Worm (Caenorhabditis elegans) whole organism, young adult: ENCODE data around the gene Y40H7A.11.
"Not testable (repeated sequence)": the region's sequence is repeated elsewhere in the genome, so short reads cannot be mapped to it uniquely, and the experiment has no call there.

Source experiments
- B0035.1 ChIP-seq: sonication (generic microtip); optimal IDR thresholded peaks from 2 replicates; lab custom pipeline; 2016; ENCODE audit warnings: missing genetic modification characterization, mild to moderate bottlenecking, missing compliant biosample characterization, missing genotype, missing genetic modification reagents
- D2030.7 ChIP-seq: fragments of 200-800 bp; sonication (Bioruptor generic); IDR thresholded peaks from 2 replicates; pipeline ENCODE4 v1.3.6; 2022; ENCODE audit warnings: missing genetic modification reagents, missing genetic modification characterization, missing compliant biosample characterization
- F33H1.4 ChIP-seq: fragments of 200-800 bp; sonication (Bioruptor generic); IDR thresholded peaks from 2 replicates; pipeline ENCODE4 v1.3.6; 2022; ENCODE audit warnings: missing genetic modification reagents, missing genetic modification characterization, missing compliant biosample characterization
- F37B4.10 ChIP-seq: fragments of 200-800 bp; sonication (Bioruptor generic); IDR thresholded peaks from 2 replicates; pipeline ENCODE4 v1.3.6; 2022; ENCODE audit warnings: missing genetic modification characterization, missing compliant biosample characterization
- F49E8.2 ChIP-seq: sonication (generic microtip); optimal IDR thresholded peaks from 3 replicates; lab custom pipeline; 2017; ENCODE audit warnings: missing genetic modification characterization, mild to moderate bottlenecking, missing compliant biosample characterization, antibody characterized with exemption, moderate library complexity; ENCODE audit not compliant: insufficient read depth
- akir-1 ChIP-seq: fragments of 200-800 bp; sonication (Bioruptor generic); optimal IDR thresholded peaks from 2 replicates; lab custom pipeline; 2018; ENCODE audit warnings: mild to moderate bottlenecking, missing genetic modification characterization, moderate library complexity, missing compliant biosample characterization
- atf-7 ChIP-seq: sonication (generic microtip); optimal IDR thresholded peaks from 2 replicates; lab custom pipeline; 2017; ENCODE audit warnings: mild to moderate bottlenecking, missing genetic modification characterization, missing compliant biosample characterization
- attf-6 ChIP-seq: fragments of 200-800 bp; sonication (Bioruptor generic); IDR thresholded peaks from 2 replicates; pipeline ENCODE4 v1.3.6; 2022; ENCODE audit warnings: missing genetic modification reagents, missing genetic modification characterization, missing compliant biosample characterization
- cebp-1 ChIP-seq, 2 experiments: fragments of 200-800 bp in 1 of 2; sonication (Bioruptor generic) in 1 of 2; sonication (generic microtip) in 1 of 2; IDR thresholded peaks in 1 of 2; optimal IDR thresholded peaks in 1 of 2; 2 replicates each; pipeline versions ENCODE4 v1.3.6 to Lab custom; 2017 to 2022; ENCODE audit warnings: missing compliant biosample characterization in 2 of 2, missing genetic modification characterization in 2 of 2, mild to moderate bottlenecking in 1 of 2, missing genetic modification reagents in 1 of 2, moderate library complexity in 1 of 2
- cebp-2 ChIP-seq: fragments of 200-800 bp; sonication (Bioruptor generic); IDR thresholded peaks from 2 replicates; pipeline ENCODE4 v1.3.6; 2022; ENCODE audit warnings: missing genetic modification characterization, missing compliant biosample characterization
- ceh-91 ChIP-seq: fragments of 200-800 bp; sonication (Bioruptor generic); IDR thresholded peaks from 2 replicates; pipeline ENCODE4 v1.3.6; 2022; ENCODE audit warnings: missing genetic modification reagents, missing genetic modification characterization, missing compliant biosample characterization
- egrh-3 ChIP-seq: fragments of 200-800 bp; sonication (Bioruptor generic); IDR thresholded peaks from 2 replicates; pipeline ENCODE4 v1.3.6; 2022; ENCODE audit warnings: missing genetic modification reagents, missing genetic modification characterization, missing compliant biosample characterization
- hlh-26 ChIP-seq: fragments of 200-800 bp; sonication (Bioruptor generic); conservative IDR thresholded peaks from 2 replicates; pipeline ENCODE4 v1.3.6; 2022; ENCODE audit warnings: missing genetic modification reagents, missing genetic modification characterization, missing compliant biosample characterization
- hmg-1.2 ChIP-seq: fragments of 200-800 bp; sonication (Bioruptor generic); IDR thresholded peaks from 2 replicates; pipeline ENCODE4 v1.3.6; 2022; ENCODE audit warnings: missing genetic modification reagents, missing genetic modification characterization, missing compliant biosample characterization
- hrde-1 ChIP-seq: sonication (generic microtip); optimal IDR thresholded peaks from 2 replicates; lab custom pipeline; 2016; ENCODE audit warnings: missing genetic modification characterization, mild to moderate bottlenecking, missing compliant biosample characterization, moderate library complexity, missing genotype, missing genetic modification reagents, borderline replicate concordance
- hsf-1 ChIP-seq: fragments of 200-800 bp; sonication (Bioruptor generic); IDR thresholded peaks from 2 replicates; pipeline ENCODE4 v1.3.6; 2022; ENCODE audit warnings: missing genetic modification reagents, missing genetic modification characterization, missing compliant biosample characterization
- let-526 ChIP-seq: fragments of 200-800 bp; sonication (Bioruptor generic); IDR thresholded peaks from 2 replicates; pipeline ENCODE4 v1.3.6; 2022; ENCODE audit warnings: missing genetic modification reagents, missing genetic modification characterization, missing compliant biosample characterization
- lin-35 ChIP-seq, 3 experiments: fragments of 150-350 bp in 2 of 3; sonication (generic microtip) in 1 of 3; optimal IDR thresholded peaks; 2 replicates each; lab custom pipeline; 2014 to 2018; ENCODE audit warnings: missing biosample characterization in 3 of 3, missing genetic modification characterization in 3 of 3, missing genetic modification reagents in 3 of 3
- lin-54 ChIP-seq: fragments of 200-800 bp; sonication (Bioruptor generic); optimal IDR thresholded peaks from 2 replicates; lab custom pipeline; 2018; ENCODE audit warnings: mild to moderate bottlenecking, missing genetic modification characterization, missing compliant biosample characterization
- madf-8 ChIP-seq: fragments of 200-800 bp; sonication (Bioruptor generic); conservative IDR thresholded peaks from 2 replicates; pipeline ENCODE4 v1.3.6; 2022; ENCODE audit warnings: missing genetic modification reagents, missing genetic modification characterization, missing compliant biosample characterization
- nhr-80 ChIP-seq: sonication (generic microtip); optimal IDR thresholded peaks from 2 replicates; lab custom pipeline; 2016; ENCODE audit warnings: missing genetic modification characterization, missing compliant biosample characterization
- pbrm-1 ChIP-seq: fragments of 200-800 bp; sonication (Bioruptor generic); IDR thresholded peaks from 2 replicates; pipeline ENCODE4 v1.3.6; 2022; ENCODE audit warnings: missing genetic modification reagents, missing genetic modification characterization, missing compliant biosample characterization
- snpc-4 ChIP-seq, 5 experiments: fragments of 150-350 bp in 1 of 5; sonication (generic microtip) in 4 of 5; optimal IDR thresholded peaks; 2 replicates each; lab custom pipeline; 2014 to 2018; ENCODE audit warnings: missing genetic modification characterization in 5 of 5, missing biosample characterization in 3 of 5, antibody characterized with exemption in 2 of 5, mild to moderate bottlenecking in 2 of 5, missing compliant biosample characterization in 2 of 5, missing genotype in 2 of 5, moderate library complexity in 2 of 5, missing genetic modification reagents in 1 of 5
- unc-62 ChIP-seq: fragments of 150-350 bp; optimal IDR thresholded peaks from 2 replicates; lab custom pipeline; 2014; ENCODE audit warnings: missing biosample characterization, missing genetic modification reagents, missing genetic modification characterization
- ztf-6 ChIP-seq: fragments of 200-800 bp; sonication (Bioruptor generic); IDR thresholded peaks from 2 replicates; pipeline ENCODE4 v1.3.6; 2022; ENCODE audit warnings: missing genetic modification reagents, missing genetic modification characterization, missing compliant biosample characterization

The Y40H7A.11 gene

ce11 chrIV:15218107-15218657 lies 2.0 kb downstream of the Y40H7A.11 start:
- TF ChIP-seq hmg-1.2 (GFP tag; lab: Robert Waterston, UW) (peak; percentile 5; the same call in 1 of the 2 replicates), cebp-2 (GFP tag; lab: Robert Waterston, UW) (peak; percentile 80; the same call in 1 of the 2 replicates), attf-6 (GFP tag; lab: Robert Waterston, UW) (peak; percentile 83; the same call in 1 of the 2 replicates), pbrm-1 (0 out of 2 replicates have a peak, but pooled peaks have one; percentile 31), snpc-4 (tag; optimal IDR thresholded peaks at IDR 0.05; lab: Kevin White, UChicago) (peak in 2 of 4 experiments; percentile 6 to 91)
- TF ChIP-seq snpc-4 (GFP tag; optimal IDR thresholded peaks at IDR 0.05; lab: Kevin White, UChicago): not testable (repeated sequence)
- TF ChIP-seq, all 124 proteins: peak for 5; not testable (repeated sequence) for 119

ce11 chrIV:15215470-15215869 lies 4.7 kb downstream of the Y40H7A.11 start, which contains the start of gene Y40H7A.10:
TSS of gene Y40H7A.10 (minus strand) at chrIV:15215597.
- TF ChIP-seq attf-6 (GFP tag; lab: Robert Waterston, UW) (0 out of 2 replicates have a peak, but pooled peaks have one; percentile 34), nhr-80 (tag; lab: Kevin White, UChicago) (peak; percentile 74), unc-62 (GFP tag; lab: Kevin White, UChicago) (peak; percentile 26), let-526 (GFP tag; lab: Robert Waterston, UW) (no peak), B0035.1 (tag; lab: Kevin White, UChicago) (no peak), lin-54 (GFP tag; lab: Kevin White, UChicago) (no peak), akir-1 (GFP tag; lab: Kevin White, UChicago) (no peak)

ce11 chrIV:15214694-15215093 lies 5.5 kb downstream of the Y40H7A.11 start:
- TF ChIP-seq attf-6 (GFP tag; lab: Robert Waterston, UW) (peak; percentile 62; the same call in 1 of the 2 replicates), snpc-4 (GFP tag; optimal IDR thresholded peaks at IDR 0.05; lab: Kevin White, UChicago) (no peak), snpc-4 (tag; optimal IDR thresholded peaks at IDR 0.05; lab: Kevin White, UChicago) (peak in 1 of 4 experiments; percentile 18), atf-7 (tag; lab: Kevin White, UChicago) (no peak), hlh-26 (GFP tag; lab: Robert Waterston, UW) (no peak), ceh-91 (GFP tag; lab: Robert Waterston, UW) (no peak)

DNA sequence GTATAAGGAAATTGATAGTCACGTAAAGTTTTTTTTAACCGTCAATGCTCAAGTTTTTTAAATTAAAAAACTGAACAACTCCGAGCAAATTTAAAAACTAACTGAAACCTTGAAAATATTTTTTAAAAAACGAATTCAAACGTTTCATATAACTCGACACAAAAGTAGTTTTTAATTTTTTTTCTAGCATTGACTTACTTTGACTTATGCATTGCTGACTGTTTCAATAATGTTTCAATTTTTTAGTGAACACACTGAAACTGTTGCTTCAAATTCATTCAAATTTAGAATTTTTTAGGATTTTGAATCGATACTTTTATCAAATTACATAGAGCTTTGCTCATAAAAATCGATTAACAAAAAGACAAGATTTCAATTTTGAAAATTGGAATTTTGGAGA lies 9.7 kb downstream of the Y40H7A.11 start:
- TF ChIP-seq hrde-1 (tag; lab: Kevin White, UChicago) (no peak), F49E8.2 (tag; lab: Kevin White, UChicago) (no peak), snpc-4 (GFP tag; optimal IDR thresholded peaks at IDR 0.05; lab: Kevin White, UChicago) (no peak), snpc-4 (tag; optimal IDR thresholded peaks at IDR 0.05; lab: Kevin White, UChicago) (peak in 1 of 4 experiments; percentile 5), lin-35 (GFP tag; optimal IDR thresholded peaks at IDR 0.05; lab: Kevin White, UChicago) (no peak), attf-6 (GFP tag; lab: Robert Waterston, UW) (peak; percentile 73; the same call in 1 of the 2 replicates)
- TF ChIP-seq, all 124 proteins: peak for 2

- TF ChIP-seq madf-8 (no peak), attf-6 (GFP tag; lab: Robert Waterston, UW) (peak; percentile 75), snpc-4 (GFP tag; optimal IDR thresholded peaks at IDR 0.05; lab: Kevin White, UChicago) (peak; percentile 1), snpc-4 (tag; optimal IDR thresholded peaks at IDR 0.05; lab: Kevin White, UChicago) (peak in 1 of 4 experiments; percentile 45)
Measured at ce11 chrIV:15206649-15207048, 13.5 kb downstream of the Y40H7A.11 start.

DNA sequence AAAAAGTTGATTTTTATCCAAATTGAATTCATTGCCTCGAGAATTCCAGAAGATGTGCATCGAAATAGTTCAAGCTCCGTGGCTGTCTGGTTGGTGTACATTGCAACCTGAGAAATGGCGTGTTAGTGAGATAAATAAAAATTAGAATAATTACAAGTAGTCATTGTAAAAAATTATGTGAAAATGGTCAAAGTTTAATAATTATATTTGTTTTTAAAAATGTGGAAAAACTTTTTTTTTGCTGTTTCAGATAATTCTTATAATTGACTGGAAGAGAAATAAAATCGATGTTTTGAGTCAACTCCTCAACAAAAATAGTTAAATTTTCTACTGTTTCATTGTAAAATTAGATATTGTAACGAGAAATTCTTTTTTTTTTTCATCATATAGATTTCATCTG lies 17.2 kb downstream of the Y40H7A.11 start, which contains the start of gene sra-30:
TSS of gene sra-30 (minus strand) at position 101 of the 400 bp plus-strand sequence.
- TF ChIP-seq cebp-1 (GFP tag; IDR thresholded peaks at IDR 0.05; lab: Robert Waterston, UW) (no peak), cebp-1 (tag; optimal IDR thresholded peaks at IDR 0.05; lab: Kevin White, UChicago) (no peak)

ce11 chrIV:15189450-15189849 lies 30.7 kb downstream of the Y40H7A.11 start:
- peak; percentile 43; the same call in 1 of the 2 replicates for TF ChIP-seq pbrm-1
- 0 out of 2 replicates have a peak, but pooled peaks have one; percentile 29 for TF ChIP-seq D2030.7 (GFP tag; lab: Robert Waterston, UW)
- peak; percentile 25 for TF ChIP-seq F33H1.4
- peak; percentile 61; the same call in 1 of the 2 replicates for TF ChIP-seq F37B4.10 (GFP tag; lab: Robert Waterston, UW)
- 0 out of 2 replicates have a peak, but pooled peaks have one; percentile 52 for TF ChIP-seq hsf-1
- peak; percentile 58 for TF ChIP-seq egrh-3
- TF ChIP-seq attf-6 (GFP tag; lab: Robert Waterston, UW): peak; percentile 29; the same call in 1 of the 2 replicates
- TF ChIP-seq ztf-6 (GFP tag; lab: Robert Waterston, UW): 0 out of 2 replicates have a peak, but pooled peaks have one; percentile 39
- TF ChIP-seq cebp-2 (GFP tag; lab: Robert Waterston, UW): peak; percentile 93
- TF ChIP-seq madf-8: peak; percentile 70
